Fruit fly (Drosophila melanogaster): Measurements from ENCODE around the gene poe.
A peak's percentile ranks its signal among the peaks of the same experiment; 100 is the strongest.

The poe gene

dm6 chr2L:8097461-8097860 is 26.0 kb upstream of the poe start (continued):
- TF ChIP-seq ci (GFP tag; IDR thresholded peaks at IDR 0.05) (peak; percentile 65; the same call in 2 of the 3 replicates), CG15011 (GFP tag; optimal IDR thresholded peaks at IDR 0.05) (peak; percentile 71), CG9437 (GFP tag; optimal IDR thresholded peaks at IDR 0.05) (no peak), sd (tag; optimal IDR thresholded peaks at IDR 0.05) (peak; percentile 87), CG14014 (GFP tag; IDR thresholded peaks at IDR 0.05) (peak; percentile 56; the same call in 1 of the 2 replicates), CG5953 (GFP tag; IDR thresholded peaks at IDR 0.05) (no peak), CG10274 (GFP tag; optimal IDR thresholded peaks at IDR 0.05) (peak; percentile 32), insv (GFP tag; optimal IDR thresholded peaks at IDR 0.05) (no peak), wek (GFP tag; optimal IDR thresholded peaks at IDR 0.05) (peak; percentile 72), odd (GFP tag; optimal IDR thresholded peaks at IDR 0.05) (peak; percentile 64), ranshi (GFP tag; IDR thresholded peaks at IDR 0.05) (peak; percentile 25; the same call in 1 of the 2 replicates), ap (GFP tag; IDR thresholded peaks at IDR 0.05) (no peak), CG8359 (GFP tag; optimal IDR thresholded peaks at IDR 0.05; ENCODE audit: borderline replicate concordance) (peak; percentile 17), CG2202 (tag; optimal IDR thresholded peaks at IDR 0.05) (peak; percentile 30), caup (GFP tag; optimal IDR thresholded peaks at IDR 0.05; ENCODE audit: severe bottlenecking) (peak; percentile 84), CG34422 (GFP tag; IDR thresholded peaks at IDR 0.05) (0 out of 3 replicates have a peak, but pooled peaks have one; percentile 36), dan (GFP tag; IDR thresholded peaks at IDR 0.05) (no peak), B-H2 (GFP tag; optimal IDR thresholded peaks at IDR 0.05) (peak; percentile 51), CG11504 (tag; optimal IDR thresholded peaks at IDR 0.05) (peak; percentile 37), Fer3 (tag; optimal IDR thresholded peaks at IDR 0.05) (peak; percentile 68), CG12391 (tag; optimal IDR thresholded peaks at IDR 0.05) (peak; percentile 45), CG15601 (tag; optimal IDR thresholded peaks at IDR 0.05) (peak; percentile 59), CG13624 (GFP tag; optimal IDR thresholded peaks at IDR 0.05) (no peak), CG18619 (GFP tag; optimal IDR thresholded peaks at IDR 0.05) (peak; percentile 49), grau (tag; optimal IDR thresholded peaks at IDR 0.05) (peak; percentile 32), sug (tag; optimal IDR thresholded peaks at IDR 0.05) (peak; percentile 89), lab (GFP tag; optimal IDR thresholded peaks at IDR 0.05) (peak; percentile 90), salm (tag; optimal IDR thresholded peaks at IDR 0.05) (peak; percentile 55), sqz (GFP tag; optimal IDR thresholded peaks at IDR 0.05) (peak; percentile 54), crol (GFP tag; IDR thresholded peaks at IDR 0.05) (peak; percentile 90), CG10462 (GFP tag; optimal IDR thresholded peaks at IDR 0.05) (no peak), seq (GFP tag; IDR thresholded peaks at IDR 0.05) (peak; percentile 31), CG15269 (tag; optimal IDR thresholded peaks at IDR 0.05) (peak; percentile 35), CG14965 (GFP tag; optimal IDR thresholded peaks at IDR 0.05; ENCODE audit: borderline replicate concordance) (no peak), C15 (GFP tag; IDR thresholded peaks at IDR 0.05) (no peak), btn (GFP tag; optimal IDR thresholded peaks at IDR 0.05) (no peak), CG18262 (tag; optimal IDR thresholded peaks at IDR 0.05) (peak; percentile 28), PHDP (tag; optimal IDR thresholded peaks at IDR 0.05) (peak; percentile 73), gcm2 (GFP tag; optimal IDR thresholded peaks at IDR 0.05) (no peak), CG11723 (GFP tag; optimal IDR thresholded peaks at IDR 0.05) (peak; percentile 52), onecut (GFP tag; IDR thresholded peaks at IDR 0.05) (peak; percentile 41), CG12219 (GFP tag; optimal IDR thresholded peaks at IDR 0.05) (peak; percentile 26), tx (GFP tag; optimal IDR thresholded peaks at IDR 0.05) (no peak), CG3065 (GFP tag; optimal IDR thresholded peaks at IDR 0.05) (no peak), ash1 (GFP tag; optimal IDR thresholded peaks at IDR 0.05) (peak; percentile 29), CG6272 (GFP tag; IDR thresholded peaks at IDR 0.05) (no peak), CG4328 (GFP tag; optimal IDR thresholded peaks at IDR 0.05) (peak; percentile 71), stc (GFP tag; IDR thresholded peaks at IDR 0.05) (peak; percentile 46; the same call in 1 of the 2 replicates), CG18476 (GFP tag; optimal IDR thresholded peaks at IDR 0.05) (peak; percentile 27), kay (GFP tag; optimal IDR thresholded peaks at IDR 0.05) (peak; percentile 39), CG8924 (tag; optimal IDR thresholded peaks at IDR 0.05) (peak; percentile 45)
